Worm (Caenorhabditis elegans): ENCODE data around the gene cubn-1.

DNA sequence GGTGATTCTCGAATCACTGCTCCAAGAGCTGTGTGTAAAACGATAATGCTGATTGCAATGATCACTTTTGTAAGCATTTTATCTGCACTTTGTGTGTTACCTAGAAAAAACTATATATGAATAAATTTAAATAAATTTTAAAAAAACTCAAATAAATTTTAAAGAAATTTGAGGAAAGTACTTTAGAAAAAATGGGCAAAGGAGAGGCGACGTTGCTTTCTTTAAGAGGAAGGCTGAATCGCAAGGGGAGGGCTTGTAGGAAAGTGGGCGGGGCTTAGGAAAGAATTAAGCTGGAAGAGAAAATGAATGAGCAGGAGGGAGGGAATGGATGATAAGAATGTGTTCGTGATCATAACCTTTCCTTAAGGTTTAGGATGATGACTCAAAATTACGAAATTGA is 43.3 kb upstream of the cubn-1 start, which contains the start of gene E02A10.4:
- TF ChIP-seq klf-2 (GFP tag; conservative IDR thresholded peaks at IDR 0.05) (no peak), ztf-29 (GFP tag; IDR thresholded peaks at IDR 0.05) (no peak), flt-1 (GFP tag; IDR thresholded peaks at IDR 0.05) (no peak), ref-1 (GFP tag; conservative IDR thresholded peaks at IDR 0.05) (no peak), med-1 (GFP tag; optimal IDR thresholded peaks at IDR 0.05; ENCODE audit: insufficient read depth) (no peak), cog-1 (tag; optimal IDR thresholded peaks at IDR 0.05) (no peak), T22C8.4 (GFP tag; IDR thresholded peaks at IDR 0.05) (no peak), tab-1 (GFP tag; IDR thresholded peaks at IDR 0.05) (no peak)
